Fruit fly (Drosophila melanogaster): ENCODE results near the gene tgy.

tgy gene

dm6 chrX:19172955-19173354 is 45.8 kb upstream of the tgy start (continued):
- TF ChIP-seq CG14860 (GFP tag; IDR thresholded peaks at IDR 0.05; ENCODE audit: partially characterized antibody): no peak
- no peak for TF ChIP-seq disco-r (GFP tag; optimal IDR thresholded peaks at IDR 0.05)
- TF ChIP-seq CG2129 (GFP tag; IDR thresholded peaks at IDR 0.05; ENCODE audit: partially characterized antibody): no peak
- no peak for TF ChIP-seq CG8290 (GFP tag; optimal IDR thresholded peaks at IDR 0.05)
- TF ChIP-seq CG8290 (tag; optimal IDR thresholded peaks at IDR 0.05): peak in 1 of 2 experiments; percentile 27
- no peak for TF ChIP-seq aop (GFP tag; IDR thresholded peaks at IDR 0.05)
- no peak for TF ChIP-seq CG6813 (GFP tag; optimal IDR thresholded peaks at IDR 0.05)
- no peak for TF ChIP-seq NFAT (GFP tag; IDR thresholded peaks at IDR 0.05)
- no peak for TF ChIP-seq Side (GFP tag; optimal IDR thresholded peaks at IDR 0.05)
- no peak for TF ChIP-seq CG32532 (GFP tag; IDR thresholded peaks at IDR 0.05)
- TF ChIP-seq jumu (GFP tag; optimal IDR thresholded peaks at IDR 0.05): no peak
- TF ChIP-seq CG31441 (GFP tag; IDR thresholded peaks at IDR 0.05): no peak
- no peak for TF ChIP-seq Hr78 (GFP tag; optimal IDR thresholded peaks at IDR 0.05)
- TF ChIP-seq Ets65A (GFP tag): peak; percentile 30
- TF ChIP-seq exex (tag; optimal IDR thresholded peaks at IDR 0.05): no peak
- no peak for TF ChIP-seq cato (GFP tag; optimal IDR thresholded peaks at IDR 0.05; ENCODE audit: borderline replicate concordance)
- TF ChIP-seq CG11247 (GFP tag; IDR thresholded peaks at IDR 0.05): no peak
- TF ChIP-seq CG11504 (tag; optimal IDR thresholded peaks at IDR 0.05): peak; percentile 35
- TF ChIP-seq dmrt99B (tag; optimal IDR thresholded peaks at IDR 0.05): no peak
- TF ChIP-seq CG6254 (GFP tag; optimal IDR thresholded peaks at IDR 0.05): no peak
- TF ChIP-seq Meics (GFP tag; optimal IDR thresholded peaks at IDR 0.05): no peak
- TF ChIP-seq CG16863 (GFP tag; optimal IDR thresholded peaks at IDR 0.05): no peak
- TF ChIP-seq so (GFP tag; IDR thresholded peaks at IDR 0.05): 0 out of 3 replicates have a peak, but pooled peaks have one; percentile 26
- TF ChIP-seq CG7928 (GFP tag; optimal IDR thresholded peaks at IDR 0.05): no peak
- TF ChIP-seq sr (GFP tag; IDR thresholded peaks at IDR 0.05): no peak
- TF ChIP-seq wor (GFP tag; IDR thresholded peaks at IDR 0.05): no peak
- TF ChIP-seq sens (GFP tag): peak; percentile 65
- TF ChIP-seq CG17612 (GFP tag; IDR thresholded peaks at IDR 0.05): no peak
- TF ChIP-seq sna (GFP tag; IDR thresholded peaks at IDR 0.05; ENCODE audit: partially characterized antibody): no peak
- no peak for TF ChIP-seq CG12299 (tag; optimal IDR thresholded peaks at IDR 0.05)
- no peak for TF ChIP-seq gcm (GFP tag; optimal IDR thresholded peaks at IDR 0.05)
- no peak for TF ChIP-seq CG3407 (GFP tag; optimal IDR thresholded peaks at IDR 0.05)
- no peak for TF ChIP-seq caup (GFP tag; optimal IDR thresholded peaks at IDR 0.05; ENCODE audit: severe bottlenecking)
- no peak for TF ChIP-seq gt (GFP tag; IDR thresholded peaks at IDR 0.05)
- no peak for TF ChIP-seq CG11456 (GFP tag; IDR thresholded peaks at IDR 0.05)
- peak; percentile 33 for TF ChIP-seq Chrac-16 (GFP tag; optimal IDR thresholded peaks at IDR 0.05)
- TF ChIP-seq CG33557 (GFP tag; optimal IDR thresholded peaks at IDR 0.05): no peak
- TF ChIP-seq CG7786 (GFP tag; optimal IDR thresholded peaks at IDR 0.05): no peak
- TF ChIP-seq Mes4 (GFP tag; optimal IDR thresholded peaks at IDR 0.05): peak; percentile 0
- no peak for TF ChIP-seq CG12744 (GFP tag; optimal IDR thresholded peaks at IDR 0.05)
- no peak for TF ChIP-seq CG4707 (GFP tag; optimal IDR thresholded peaks at IDR 0.05)
- no peak for TF ChIP-seq CG34376 (GFP tag; optimal IDR thresholded peaks at IDR 0.05)
- no peak; the same call in 1 of the 2 replicates for TF ChIP-seq lmd (GFP tag; IDR thresholded peaks at IDR 0.05)
- no peak for TF ChIP-seq cas (GFP tag; IDR thresholded peaks at IDR 0.05)
- no peak for TF ChIP-seq CG15011 (GFP tag; optimal IDR thresholded peaks at IDR 0.05)
- TF ChIP-seq CG42726 (GFP tag; IDR thresholded peaks at IDR 0.05; ENCODE audit: partially characterized antibody): no peak
- TF ChIP-seq CG14667 (GFP tag; IDR thresholded peaks at IDR 0.05): no peak
- TF ChIP-seq Neu2 (GFP tag; optimal IDR thresholded peaks at IDR 0.05; ENCODE audit: borderline replicate concordance): no peak
- no peak for TF ChIP-seq lov (optimal IDR thresholded peaks at IDR 0.05)
- TF ChIP-seq lov (GFP tag; IDR thresholded peaks at IDR 0.05): no peak
- TF ChIP-seq CG11723 (GFP tag; optimal IDR thresholded peaks at IDR 0.05): no peak
- no peak for TF ChIP-seq chinmo (GFP tag; IDR thresholded peaks at IDR 0.05; ENCODE audit: partially characterized antibody)
